Fruit fly (Drosophila melanogaster): Measurements from ENCODE around the gene CG14075.

DNA sequence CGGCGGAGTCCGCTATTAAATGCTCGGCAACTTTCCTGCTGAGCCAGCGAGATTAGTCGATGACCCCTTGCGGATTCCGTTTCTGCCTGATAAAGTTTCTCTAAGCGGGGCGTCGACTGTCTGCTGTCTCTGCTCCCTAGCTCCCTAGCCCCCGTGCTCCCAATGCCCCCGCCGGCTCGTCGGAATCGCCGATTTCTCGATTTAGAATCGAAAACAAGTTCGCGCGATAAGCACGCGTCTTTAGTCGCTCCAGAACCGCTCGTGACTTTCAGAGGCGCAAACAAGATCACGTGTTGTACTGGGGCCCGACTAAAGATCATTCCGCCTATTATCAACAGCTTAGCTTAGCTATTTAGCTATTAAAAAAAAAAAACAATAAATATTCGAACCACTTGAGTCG is 8.1 kb downstream of the CG14075 start:
- TF ChIP-seq CG14655 (GFP tag; optimal IDR thresholded peaks at IDR 0.05) (no peak), gl (tag; optimal IDR thresholded peaks at IDR 0.05) (no peak)

All from whole organism, pupa.